Worm (Caenorhabditis elegans): ENCODE results near the gene F57C12.2.

- no peak for TF ChIP-seq ztf-11 (tag; optimal IDR thresholded peaks at IDR 0.05)
- TF ChIP-seq unc-62 (GFP tag; optimal IDR thresholded peaks at IDR 0.05 in 1 of 2), result no peak
- no peak for TF ChIP-seq unc-62 (tag; optimal IDR thresholded peaks at IDR 0.05)
Measured at ce11 chrX:542807-543206, 8.4 kb downstream of the F57C12.2 start, which contains the start of gene F28C10.1.
